Worm (Caenorhabditis elegans): ENCODE results near the gene uda-1.
A peak's percentile ranks its signal among the peaks of the same experiment; 100 is the strongest.
"Not testable (repeated sequence)": the region's sequence is repeated elsewhere in the genome, so short reads cannot be mapped to it uniquely, and the experiment has no call there.

Gene uda-1

DNA sequence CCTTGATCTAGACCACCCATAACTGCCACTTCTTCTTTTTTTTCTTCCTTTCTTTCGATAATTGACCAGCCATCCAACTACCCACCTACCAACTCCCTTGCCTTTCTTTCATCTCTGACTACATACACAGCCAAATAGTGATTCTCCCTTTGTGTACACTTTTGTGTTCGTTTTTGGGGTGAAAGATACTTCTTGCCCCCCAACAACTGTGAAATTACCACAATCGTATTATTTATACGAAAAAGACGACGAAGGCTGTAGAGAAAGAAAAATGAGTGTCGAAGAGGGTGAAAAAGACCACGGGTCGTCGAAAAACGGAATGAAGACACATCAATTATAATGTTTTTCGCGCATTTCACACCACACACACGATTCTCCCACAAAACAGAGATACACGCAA, 41.9 kb downstream of the uda-1 start:
- 0 out of 2 replicates have a peak, but pooled peaks have one; percentile 31 for TF ChIP-seq nfyb-1 (GFP tag; IDR thresholded peaks at IDR 0.05)
- TF ChIP-seq mel-28 (tag; optimal IDR thresholded peaks at IDR 0.05; ENCODE audit: borderline replicate concordance) = no peak
- 0 out of 2 replicates have a peak, but pooled peaks have one; percentile 10 for TF ChIP-seq D2030.7 (GFP tag; IDR thresholded peaks at IDR 0.05)
- peak; percentile 4 for TF ChIP-seq ceh-27 (GFP tag; optimal IDR thresholded peaks at IDR 0.05)

- TF ChIP-seq mcd-1 (GFP tag; IDR thresholded peaks at IDR 0.05) (no peak), atf-7 (tag; optimal IDR thresholded peaks at IDR 0.05) (no peak), tlf-1 (GFP tag; optimal IDR thresholded peaks at IDR 0.05) (no peak), zfh-2 (GFP tag; conservative IDR thresholded peaks at IDR 0.05) (peak; percentile 57; the same call in 1 of the 2 replicates)
These were observed 42.6 kb downstream of the uda-1 start for ce11 chrV:10047189-10047588.

DNA sequence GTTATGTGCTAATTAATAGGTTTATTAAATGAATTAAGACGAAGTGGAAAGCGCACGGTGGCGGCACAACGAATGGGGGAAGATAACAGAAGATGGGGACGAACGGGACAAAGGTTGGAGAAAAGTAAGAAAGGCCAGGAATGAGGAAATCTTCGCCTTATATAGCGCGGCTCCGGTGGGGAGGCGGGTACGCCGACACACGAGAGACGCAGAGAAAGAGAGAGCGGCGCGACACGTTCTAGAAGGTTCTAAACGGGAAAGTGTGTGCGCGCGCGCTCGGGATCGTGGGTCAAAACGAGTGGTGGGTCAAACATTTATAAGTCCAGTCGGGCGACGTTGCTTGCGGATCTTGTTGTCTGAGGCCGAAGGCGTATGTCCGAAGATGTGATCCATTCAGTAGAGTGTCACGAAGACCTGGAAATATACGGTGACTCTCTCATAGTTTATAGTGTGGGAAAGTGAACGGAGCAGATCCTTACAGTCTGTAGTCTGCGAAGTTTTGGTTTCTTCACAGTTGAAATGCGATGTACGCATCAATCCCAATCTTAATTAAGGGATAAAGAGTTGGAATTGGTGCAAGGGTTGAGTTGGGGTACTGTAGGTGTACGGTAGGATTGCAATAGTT, 44.7 kb downstream of the uda-1 start:
- TF ChIP-seq bed-1 (GFP tag; IDR thresholded peaks at IDR 0.05) (0 out of 2 replicates have a peak, but pooled peaks have one; percentile 58), C17E4.6 (GFP tag; IDR thresholded peaks at IDR 0.05) (peak; percentile 78), madf-8 (GFP tag; conservative IDR thresholded peaks at IDR 0.05) (peak; percentile 90), ceh-91 (GFP tag; IDR thresholded peaks at IDR 0.05) (peak; percentile 43), C06A6.2 (GFP tag; conservative IDR thresholded peaks at IDR 0.05) (peak; percentile 44; the same call in 1 of the 2 replicates), dox-1 (GFP tag; IDR thresholded peaks at IDR 0.05) (peak; percentile 76; the same call in 1 of the 2 replicates), Y95B8A.8 (GFP tag; IDR thresholded peaks at IDR 0.05) (peak; percentile 60; the same call in 1 of the 2 replicates), madf-6 (GFP tag; IDR thresholded peaks at IDR 0.05) (peak; percentile 94), mcd-1 (GFP tag; IDR thresholded peaks at IDR 0.05) (peak; percentile 75), rcor-1 (GFP tag; IDR thresholded peaks at IDR 0.05) (peak; percentile 56; the same call in 1 of the 2 replicates), nfyb-1 (GFP tag; IDR thresholded peaks at IDR 0.05) (0 out of 2 replicates have a peak, but pooled peaks have one; percentile 59), K11D2.4 (GFP tag; IDR thresholded peaks at IDR 0.05) (peak; percentile 84), ztf-28 (GFP tag; IDR thresholded peaks at IDR 0.05) (0 out of 2 replicates have a peak, but pooled peaks have one; percentile 30), pbrm-1 (GFP tag; IDR thresholded peaks at IDR 0.05) (peak; percentile 57; the same call in 1 of the 2 replicates), ekl-4 (GFP tag; IDR thresholded peaks at IDR 0.05) (peak; percentile 66; the same call in 1 of the 2 replicates), ceh-100 (GFP tag; IDR thresholded peaks at IDR 0.05) (peak; percentile 13; the same call in 1 of the 2 replicates), egrh-3 (GFP tag; IDR thresholded peaks at IDR 0.05) (peak; percentile 60; the same call in 1 of the 2 replicates), Y53G8AR.9 (GFP tag; conservative IDR thresholded peaks at IDR 0.05) (peak; percentile 57; the same call in 1 of the 2 replicates), cebp-1 (GFP tag; IDR thresholded peaks at IDR 0.05) (peak; percentile 46; the same call in 1 of the 2 replicates), let-526 (GFP tag; IDR thresholded peaks at IDR 0.05) (peak; percentile 49; the same call in 1 of the 2 replicates), D2030.7 (GFP tag; IDR thresholded peaks at IDR 0.05) (peak; percentile 70), xnd-1 (tag; optimal IDR thresholded peaks at IDR 0.05) (peak; percentile 57), F37B4.10 (GFP tag; IDR thresholded peaks at IDR 0.05) (0 out of 2 replicates have a peak, but pooled peaks have one; percentile 63), hsf-1 (GFP tag; IDR thresholded peaks at IDR 0.05) (peak; percentile 99), madf-3 (GFP tag; IDR thresholded peaks at IDR 0.05) (peak; percentile 91), hmg-1.2 (GFP tag; IDR thresholded peaks at IDR 0.05) (peak; percentile 79), F33H1.4 (GFP tag; IDR thresholded peaks at IDR 0.05) (peak; percentile 51), attf-6 (GFP tag; IDR thresholded peaks at IDR 0.05) (peak; percentile 23; the same call in 1 of the 2 replicates), egl-44 (GFP tag; IDR thresholded peaks at IDR 0.05) (peak; percentile 63; the same call in 1 of the 2 replicates)
- TF ChIP-seq cebp-1 (tag; optimal IDR thresholded peaks at IDR 0.05) = not testable (repeated sequence)
